Worm (Caenorhabditis elegans) whole organism, midembryonic: ENCODE measurements around the gene fbxb-95.
"Not testable (repeated sequence)": the region's sequence is repeated elsewhere in the genome, so short reads cannot be mapped to it uniquely, and the experiment has no call there.

Experiments
- T22C8.4 ChIP-seq: fragments of 200-800 bp; sonication (Bioruptor generic); IDR thresholded peaks from 2 replicates; pipeline ENCODE4 v1.3.6; 2022; ENCODE audit warnings: missing genetic modification characterization, missing compliant biosample characterization
- cog-1 ChIP-seq: sonication (generic microtip); optimal IDR thresholded peaks from 2 replicates; lab custom pipeline; 2016; ENCODE audit warnings: missing genetic modification characterization, missing compliant biosample characterization
- flt-1 ChIP-seq: fragments of 200-800 bp; sonication (Bioruptor generic); IDR thresholded peaks from 2 replicates; pipeline ENCODE4 v1.3.6; 2022; ENCODE audit warnings: missing genetic modification characterization, missing compliant biosample characterization
- klf-2 ChIP-seq: fragments of 200-800 bp; sonication (Bioruptor generic); conservative IDR thresholded peaks from 2 replicates; pipeline ENCODE4 v1.3.6; 2022; ENCODE audit warnings: missing genetic modification reagents, missing genetic modification characterization, missing compliant biosample characterization
- med-1 ChIP-seq: sonication (generic microtip); optimal IDR thresholded peaks from 2 replicates; lab custom pipeline; 2017; ENCODE audit warnings: missing genetic modification characterization, mild to moderate bottlenecking, missing compliant biosample characterization, antibody characterized with exemption, missing genetic modification reagents; ENCODE audit not compliant: insufficient read depth
- ref-1 ChIP-seq: fragments of 200-800 bp; sonication (Bioruptor generic); conservative IDR thresholded peaks from 2 replicates; pipeline ENCODE4 v1.3.6; 2022; ENCODE audit warnings: missing genetic modification reagents, missing genetic modification characterization, missing compliant biosample characterization
- tab-1 ChIP-seq: fragments of 200-800 bp; sonication (Bioruptor generic); IDR thresholded peaks from 2 replicates; pipeline ENCODE4 v1.3.6; 2022; ENCODE audit warnings: missing genetic modification characterization, missing compliant biosample characterization
- ztf-23 ChIP-seq: fragments of 200-800 bp; sonication (Bioruptor generic); IDR thresholded peaks from 2 replicates; pipeline ENCODE4 v1.3.6; 2022; ENCODE audit warnings: missing genetic modification reagents, missing genetic modification characterization, missing compliant biosample characterization
- ztf-29 ChIP-seq: fragments of 200-800 bp; sonication (Bioruptor generic); IDR thresholded peaks from 2 replicates; pipeline ENCODE4 v1.3.6; 2022; ENCODE audit warnings: missing genetic modification reagents, missing genetic modification characterization, missing compliant biosample characterization

Gene fbxb-95

ce11 chrII:1862334-1862733 is 8.1 kb downstream of the fbxb-95 start, which contains the start of gene fbxb-98:
fbxb-98 (plus strand) TSS chrII:1862634.
- not testable (repeated sequence) for TF ChIP-seq tab-1 (GFP tag; lab: Robert Waterston, UW); ref-1 (GFP tag; lab: Robert Waterston, UW); flt-1

- no peak for TF ChIP-seq ref-1 (GFP tag; lab: Robert Waterston, UW)
- no peak for TF ChIP-seq flt-1
- TF ChIP-seq ztf-23 (GFP tag; lab: Robert Waterston, UW) = no peak
- TF ChIP-seq med-1 (GFP tag; lab: Kevin White, UChicago) = no peak
- no peak for TF ChIP-seq T22C8.4 (GFP tag; lab: Robert Waterston, UW)
- TF ChIP-seq klf-2 (GFP tag; lab: Robert Waterston, UW) = no peak
- no peak for TF ChIP-seq tab-1 (GFP tag; lab: Robert Waterston, UW)
- no peak for TF ChIP-seq ztf-29 (GFP tag; lab: Robert Waterston, UW)
- TF ChIP-seq cog-1 (tag; lab: Kevin White, UChicago) = no peak
Measured at ce11 chrII:1864278-1864677, 10.1 kb downstream of the fbxb-95 start, which contains the start of gene C16C4.17. C16C4.17 (plus strand) TSS chrII:1864578.

DNA sequence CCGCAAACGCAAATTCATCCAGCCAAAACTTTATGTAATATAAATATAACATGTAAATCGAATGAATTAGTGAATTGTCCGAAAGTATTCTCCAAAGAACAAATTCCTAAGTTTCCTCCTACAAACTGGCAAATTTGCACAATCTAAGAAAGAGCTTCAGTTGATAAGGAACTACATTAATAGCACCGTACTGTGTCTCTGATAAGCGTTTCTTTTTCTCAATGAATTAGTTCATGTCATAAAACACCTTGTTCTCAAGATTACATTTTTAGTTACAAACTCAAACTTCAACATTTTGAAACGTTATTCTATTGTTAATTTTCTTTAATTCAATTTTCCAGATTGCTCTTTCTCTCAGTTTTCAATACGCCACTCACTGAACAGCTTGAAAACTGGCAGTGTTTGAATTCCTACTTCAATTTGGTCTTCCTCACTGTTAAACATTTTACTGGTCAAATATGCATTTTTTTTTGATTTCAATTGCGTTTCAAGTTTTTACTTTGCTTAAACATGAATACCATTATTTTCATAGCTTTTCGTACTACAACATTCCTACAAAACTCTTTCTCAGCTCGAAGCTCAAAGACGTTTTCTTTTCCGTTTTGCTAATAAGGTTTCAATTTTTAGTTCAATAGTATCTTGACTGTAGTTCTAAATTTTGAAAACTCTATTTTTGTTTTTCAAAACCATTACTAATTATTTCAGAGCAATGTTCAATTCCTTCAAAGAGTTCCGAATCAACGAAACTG is 11.7 kb downstream of the fbxb-95 start, which contains the start of gene math-15:
TSS of gene math-15 (plus strand) at position 699 of the 749 bp plus-strand sequence.
- TF ChIP-seq flt-1 (no peak), tab-1 (GFP tag; lab: Robert Waterston, UW) (no peak), ztf-23 (GFP tag; lab: Robert Waterston, UW) (no peak), ztf-29 (GFP tag; lab: Robert Waterston, UW) (no peak), ref-1 (GFP tag; lab: Robert Waterston, UW) (no peak), klf-2 (GFP tag; lab: Robert Waterston, UW) (no peak), med-1 (GFP tag; lab: Kevin White, UChicago) (no peak), T22C8.4 (GFP tag; lab: Robert Waterston, UW) (no peak), cog-1 (tag; lab: Kevin White, UChicago) (no peak)

ce11 chrII:1869120-1869519 is 14.9 kb downstream of the fbxb-95 start, which contains the start of gene math-14:
math-14 (plus strand) TSS chrII:1869420.
- no peak for TF ChIP-seq cog-1 (tag; lab: Kevin White, UChicago)
- no peak for TF ChIP-seq ref-1 (GFP tag; lab: Robert Waterston, UW)
- TF ChIP-seq ztf-23 (GFP tag; lab: Robert Waterston, UW) = no peak
- TF ChIP-seq klf-2 (GFP tag; lab: Robert Waterston, UW) = no peak
- no peak for TF ChIP-seq T22C8.4 (GFP tag; lab: Robert Waterston, UW)
- no peak for TF ChIP-seq flt-1
- no peak for TF ChIP-seq tab-1 (GFP tag; lab: Robert Waterston, UW)
- no peak for TF ChIP-seq ztf-29 (GFP tag; lab: Robert Waterston, UW)
- no peak for TF ChIP-seq med-1 (GFP tag; lab: Kevin White, UChicago)

- no peak for TF ChIP-seq klf-2 (GFP tag; lab: Robert Waterston, UW)
- TF ChIP-seq ref-1 (GFP tag; lab: Robert Waterston, UW) = no peak
- TF ChIP-seq ztf-29 (GFP tag; lab: Robert Waterston, UW) = no peak
- no peak for TF ChIP-seq cog-1 (tag; lab: Kevin White, UChicago)
- no peak for TF ChIP-seq ztf-23 (GFP tag; lab: Robert Waterston, UW)
- no peak for TF ChIP-seq med-1 (GFP tag; lab: Kevin White, UChicago)
- TF ChIP-seq T22C8.4 (GFP tag; lab: Robert Waterston, UW) = no peak
- no peak for TF ChIP-seq flt-1
- no peak for TF ChIP-seq tab-1 (GFP tag; lab: Robert Waterston, UW)
Measured at ce11 chrII:1870875-1871592, 16.8 kb downstream of the fbxb-95 start, which contains the start of gene math-10. math-10 (plus strand) TSS chrII:1871542.

DNA sequence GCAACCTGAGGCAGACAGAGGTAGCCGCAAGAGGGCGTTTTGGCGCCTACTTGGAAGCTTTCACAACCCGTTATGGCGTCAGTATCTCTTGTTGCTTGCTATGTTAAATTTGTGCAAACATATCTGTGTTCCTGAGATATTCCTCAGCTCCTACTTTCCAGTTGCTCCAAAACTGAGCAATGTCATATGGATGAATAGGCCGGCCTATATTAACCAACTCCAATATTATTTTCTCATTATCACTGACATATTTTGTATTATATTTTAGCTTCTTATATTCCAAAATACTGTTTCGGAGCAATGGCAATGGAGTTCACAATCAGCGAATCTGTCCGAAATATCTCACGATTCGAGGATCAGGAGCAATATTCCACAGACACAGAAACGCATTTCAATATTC is 21.5 kb downstream of the fbxb-95 start, which contains the start of gene math-13:
TSS of gene math-13 (plus strand) at position 301 of the 400 bp plus-strand sequence.
- TF ChIP-seq tab-1 (GFP tag; lab: Robert Waterston, UW) (no peak), med-1 (GFP tag; lab: Kevin White, UChicago) (no peak), ztf-23 (GFP tag; lab: Robert Waterston, UW) (no peak), T22C8.4 (GFP tag; lab: Robert Waterston, UW) (no peak), ref-1 (GFP tag; lab: Robert Waterston, UW) (no peak), ztf-29 (GFP tag; lab: Robert Waterston, UW) (no peak), cog-1 (tag; lab: Kevin White, UChicago) (no peak), flt-1 (no peak)

DNA sequence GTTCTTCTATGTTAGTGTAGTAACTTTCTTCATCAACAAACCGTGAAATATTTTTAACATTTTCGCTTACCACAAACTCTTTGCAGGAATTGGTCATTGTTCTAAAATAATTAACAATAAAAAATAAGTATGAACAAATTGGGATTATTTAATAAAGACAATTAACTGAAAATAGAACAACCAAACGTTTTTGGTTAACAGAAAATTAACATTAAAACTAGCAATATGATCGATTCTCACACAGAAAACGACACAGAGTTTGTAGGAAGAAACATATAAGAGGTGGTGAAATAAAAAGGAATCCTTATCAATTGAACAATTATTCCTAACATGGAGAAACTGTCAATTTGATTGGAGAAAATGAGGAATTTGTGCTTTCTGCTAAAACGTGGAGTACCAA is 24.5 kb downstream of the fbxb-95 start, which contains the start of gene math-16:
TSS of gene math-16 (minus strand) at position 101 of the 400 bp plus-strand sequence.
- TF ChIP-seq T22C8.4 (GFP tag; lab: Robert Waterston, UW) (no peak), flt-1 (no peak), cog-1 (tag; lab: Kevin White, UChicago) (no peak), klf-2 (GFP tag; lab: Robert Waterston, UW) (no peak), tab-1 (GFP tag; lab: Robert Waterston, UW) (no peak), ztf-23 (GFP tag; lab: Robert Waterston, UW) (no peak), ztf-29 (GFP tag; lab: Robert Waterston, UW) (no peak), med-1 (GFP tag; lab: Kevin White, UChicago) (no peak), ref-1 (GFP tag; lab: Robert Waterston, UW) (no peak)

- TF ChIP-seq ref-1 (GFP tag; lab: Robert Waterston, UW) (no peak), klf-2 (GFP tag; lab: Robert Waterston, UW) (no peak), ztf-29 (GFP tag; lab: Robert Waterston, UW) (no peak), med-1 (GFP tag; lab: Kevin White, UChicago) (no peak), flt-1 (no peak), tab-1 (GFP tag; lab: Robert Waterston, UW) (no peak), T22C8.4 (GFP tag; lab: Robert Waterston, UW) (no peak), ztf-23 (GFP tag; lab: Robert Waterston, UW) (no peak), cog-1 (tag; lab: Kevin White, UChicago) (no peak)
Measured at ce11 chrII:1882705-1883104, 28.5 kb downstream of the fbxb-95 start, which contains the start of gene math-5. math-5 (minus strand) TSS chrII:1882805.
